Worm (Caenorhabditis elegans): ENCODE data around the gene sre-13.

- TF ChIP-seq C06A6.2 (GFP tag; conservative IDR thresholded peaks at IDR 0.05): no peak
- no peak for TF ChIP-seq hlh-12 (tag; optimal IDR thresholded peaks at IDR 0.05)
- TF ChIP-seq Y53G8AR.9 (GFP tag; conservative IDR thresholded peaks at IDR 0.05): no peak
- TF ChIP-seq Y79H2A.3 (GFP tag; conservative IDR thresholded peaks at IDR 0.05): no peak
These were observed 38.3 kb downstream of the sre-13 start for ce11 chrII:14598367-14598766.

Data from whole organism, young adult.